Fruit fly (Drosophila melanogaster) whole organism, wandering third instar larva: Measurements from ENCODE around the gene FASN2.
A peak's percentile ranks its signal among the peaks of the same experiment; 100 is the strongest.

Source experiments
- Abd-B ChIP-seq: fragments of >200 bp; optimal IDR thresholded peaks from 2 replicates; lab custom pipeline; 2017; ENCODE audit warnings: missing biosample characterization, missing genetic modification characterization
- CG32264 ChIP-seq: fragments of 200-800 bp; sonication (Bioruptor generic); optimal IDR thresholded peaks from 2 replicates; lab custom pipeline; 2016; ENCODE audit warnings: missing biosample characterization, missing genetic modification characterization
- CG9705 ChIP-seq: fragments of 200-800 bp; sonication (Bioruptor generic); optimal IDR thresholded peaks from 2 replicates; lab custom pipeline; 2018; ENCODE audit warnings: missing biosample characterization, mild to moderate bottlenecking, missing genetic modification characterization
- CrebA ChIP-seq: fragments of 200-800 bp; sonication (Bioruptor generic); optimal IDR thresholded peaks from 2 replicates; lab custom pipeline; 2016; ENCODE audit warnings: missing biosample characterization, mild to moderate bottlenecking, missing genetic modification characterization, borderline replicate concordance
- Dfd ChIP-seq: fragments of >200 bp; optimal IDR thresholded peaks from 2 replicates; lab custom pipeline; 2017; ENCODE audit warnings: missing biosample characterization, missing genetic modification characterization
- Dif ChIP-seq: fragments of 200-275, 200-300 bp; sonication (Bioruptor generic); optimal IDR thresholded peaks from 2 replicates; lab custom pipeline; 2018; ENCODE audit warnings: missing biosample characterization, missing genetic modification characterization; ENCODE audit not compliant: partially characterized antibody
- GATAd ChIP-seq: sonication (Bioruptor generic); optimal IDR thresholded peaks from 2 replicates; lab custom pipeline; 2016; ENCODE audit warnings: missing biosample characterization, missing genetic modification characterization
- HLH106 ChIP-seq: fragments of 200-800 bp; optimal IDR thresholded peaks from 3 replicates; lab custom pipeline; 2019; ENCODE audit warnings: missing biosample characterization, mild to moderate bottlenecking, missing genetic modification characterization, moderate library complexity
- Hnf4 ChIP-seq: fragments of 200-800 bp; sonication (Bioruptor generic); optimal IDR thresholded peaks from 2 replicates; lab custom pipeline; 2016; ENCODE audit warnings: missing biosample characterization, mild to moderate bottlenecking, missing genetic modification characterization
- Hr78 ChIP-seq: fragments of >200 bp; optimal IDR thresholded peaks from 2 replicates; lab custom pipeline; 2017; ENCODE audit warnings: missing biosample characterization, missing genetic modification characterization
- Hr83 ChIP-seq: fragments of 200-300 bp; sonication (Bioruptor generic); optimal IDR thresholded peaks from 2 replicates; lab custom pipeline; 2016; ENCODE audit warnings: missing biosample characterization, mild to moderate bottlenecking, missing genetic modification characterization, moderate library complexity; ENCODE audit not compliant: poor library complexity, severe bottlenecking
- Jra ChIP-seq: sonication (Bioruptor generic); optimal IDR thresholded peaks from 2 replicates; lab custom pipeline; 2016; ENCODE audit warnings: missing biosample characterization, missing genetic modification characterization
- Mio ChIP-seq: sonication (Bioruptor generic); optimal IDR thresholded peaks from 2 replicates; lab custom pipeline; 2016; ENCODE audit warnings: missing biosample characterization, missing genetic modification characterization
- Myc ChIP-seq: fragments of >200 bp; optimal IDR thresholded peaks from 2 replicates; lab custom pipeline; 2017
- N ChIP-seq: fragments of >200 bp; optimal IDR thresholded peaks from 2 replicates; lab custom pipeline; 2018; ENCODE audit warnings: missing biosample characterization, missing external identifiers, missing genetic modification characterization
- OdsH ChIP-seq: fragments of 200-800 bp; sonication (Bioruptor generic); optimal IDR thresholded peaks from 2 replicates; lab custom pipeline; 2016; ENCODE audit warnings: missing biosample characterization, mild to moderate bottlenecking, missing genetic modification characterization
- Rel ChIP-seq, 2 experiments: fragments of 200-800 bp; sonication (Bioruptor generic) in 1 of 2; optimal IDR thresholded peaks; 2 replicates in 1 of 2; 3 replicates in 1 of 2; lab custom pipeline; 2016 to 2019; ENCODE audit warnings: mild to moderate bottlenecking in 2 of 2, missing biosample characterization in 2 of 2, missing genetic modification characterization in 2 of 2, moderate library complexity in 1 of 2
- Sp1 ChIP-seq: fragments of 200-800 bp; sonication (Bioruptor generic); optimal IDR thresholded peaks from 3 replicates; lab custom pipeline; 2019; ENCODE audit warnings: missing biosample characterization, mild to moderate bottlenecking, missing genetic modification characterization, moderate library complexity
- Vsx2 ChIP-seq: fragments of 200-300, 225-300 bp; sonication (Bioruptor generic); optimal IDR thresholded peaks from 2 replicates; lab custom pipeline; 2018; ENCODE audit warnings: missing biosample characterization, missing genetic modification characterization; ENCODE audit not compliant: partially characterized antibody
- br ChIP-seq: fragments of 200-800 bp; sonication (Bioruptor generic); optimal IDR thresholded peaks from 2 replicates; lab custom pipeline; 2016; ENCODE audit warnings: missing biosample characterization, missing genetic modification characterization
- brk ChIP-seq: fragments of 200-800 bp; sonication (Bioruptor generic); optimal IDR thresholded peaks from 2 replicates; lab custom pipeline; 2016; ENCODE audit warnings: missing biosample characterization, mild to moderate bottlenecking, missing genetic modification characterization
- dl ChIP-seq, 2 experiments: fragments of 175-275, 200-275 bp in 1 of 2; fragments of 200-275 bp in 1 of 2; sonication (Bioruptor generic); optimal IDR thresholded peaks; lab custom pipeline; 2018; ENCODE audit warnings: mild to moderate bottlenecking in 2 of 2, missing biosample characterization in 2 of 2, missing genetic modification characterization in 2 of 2, moderate library complexity in 2 of 2; ENCODE audit not compliant: partially characterized antibody in 2 of 2, insufficient read depth in 1 of 2
- dmrt93B ChIP-seq: fragments of 200-800 bp; sonication (Bioruptor generic); optimal IDR thresholded peaks from 2 replicates; lab custom pipeline; 2018; ENCODE audit warnings: missing biosample characterization, mild to moderate bottlenecking, missing genetic modification characterization
- dsf ChIP-seq: sonication (Bioruptor generic); optimal IDR thresholded peaks from 2 replicates; lab custom pipeline; 2016; ENCODE audit warnings: missing biosample characterization, missing genetic modification characterization, borderline replicate concordance
- ey ChIP-seq: fragments of 200-800 bp; sonication (Bioruptor generic); optimal IDR thresholded peaks from 2 replicates; lab custom pipeline; 2016; ENCODE audit warnings: missing biosample characterization, missing genetic modification characterization
- foxo ChIP-seq, 2 experiments: fragments of 200-800 bp; sonication (Bioruptor generic); optimal IDR thresholded peaks; 2 replicates in 1 of 2; 3 replicates in 1 of 2; lab custom pipeline; 2016 to 2017; ENCODE audit warnings: missing biosample characterization in 2 of 2, missing genetic modification characterization in 2 of 2
- fru ChIP-seq: fragments of 200-800 bp; sonication (Bioruptor generic); optimal IDR thresholded peaks from 3 replicates; lab custom pipeline; 2016; ENCODE audit warnings: missing biosample characterization, mild to moderate bottlenecking, missing genetic modification characterization
- h ChIP-seq: fragments of 200-800 bp; sonication (Bioruptor generic); optimal IDR thresholded peaks from 3 replicates; lab custom pipeline; 2016; ENCODE audit warnings: missing biosample characterization, mild to moderate bottlenecking, missing genetic modification characterization
- jim ChIP-seq: fragments of 175-275, 200-325 bp; sonication (Bioruptor generic); optimal IDR thresholded peaks from 2 replicates; lab custom pipeline; 2016; ENCODE audit warnings: missing biosample characterization, mild to moderate bottlenecking, missing genetic modification characterization
- lola ChIP-seq: fragments of >200 bp; optimal IDR thresholded peaks from 2 replicates; lab custom pipeline; 2017; ENCODE audit warnings: missing biosample characterization, missing genetic modification characterization
- pan ChIP-seq: fragments of >200 bp; optimal IDR thresholded peaks from 2 replicates; lab custom pipeline; 2017
- psq ChIP-seq: fragments of 200-800 bp; sonication (Bioruptor generic); optimal IDR thresholded peaks from 3 replicates; lab custom pipeline; 2017; ENCODE audit warnings: missing biosample characterization, mild to moderate bottlenecking, missing genetic modification characterization, moderate library complexity
- rgr ChIP-seq: fragments of 200-800 bp; sonication (Bioruptor generic); optimal IDR thresholded peaks from 3 replicates; lab custom pipeline; 2016; ENCODE audit warnings: missing biosample characterization, mild to moderate bottlenecking, missing genetic modification characterization
- sage ChIP-seq: fragments of 200-800 bp; sonication (Bioruptor generic); optimal IDR thresholded peaks from 2 replicates; lab custom pipeline; 2016; ENCODE audit warnings: missing biosample characterization, mild to moderate bottlenecking, missing genetic modification characterization
- sv ChIP-seq: fragments of 200-800 bp; sonication (Bioruptor generic); optimal IDR thresholded peaks from 3 replicates; lab custom pipeline; 2016; ENCODE audit warnings: missing biosample characterization, missing genetic modification characterization
- tai ChIP-seq: sonication (Bioruptor generic); optimal IDR thresholded peaks from 2 replicates; lab custom pipeline; 2016; ENCODE audit warnings: missing biosample characterization, missing genetic modification characterization
- usp ChIP-seq: fragments of >200 bp; optimal IDR thresholded peaks from 2 replicates; lab custom pipeline; 2017; ENCODE audit warnings: missing biosample characterization, missing genetic modification characterization
- woc ChIP-seq: sonication (Bioruptor generic); optimal IDR thresholded peaks from 2 replicates; lab custom pipeline; 2016; ENCODE audit warnings: missing biosample characterization, mild to moderate bottlenecking, missing genetic modification characterization

FASN2 gene

DNA sequence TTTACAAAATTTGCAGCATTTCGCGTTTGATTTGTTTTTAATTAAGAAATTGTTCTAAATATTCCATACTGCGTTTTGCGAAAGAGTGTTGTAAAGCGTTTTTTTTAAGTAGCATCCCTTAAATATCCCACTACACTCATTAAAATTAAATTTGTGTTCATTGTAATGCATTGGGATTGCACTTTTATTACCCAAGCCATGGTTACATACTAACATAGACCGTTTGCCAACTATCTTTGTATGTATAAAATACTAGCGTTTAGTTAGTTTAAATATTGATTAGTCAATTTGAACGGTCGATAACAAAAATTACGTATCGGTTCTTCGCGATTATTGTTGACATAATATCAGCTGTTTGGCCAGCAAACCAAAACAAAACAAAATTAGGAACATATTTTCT, 4.0 kb upstream of the FASN2 start, which contains the start of the genes cnir and CG17221:
TSS of gene cnir (minus strand) at position 39 of the 400 bp plus-strand sequence.
TSS of gene CG17221 (plus strand) at position 203 of the 400 bp plus-strand sequence.
- TF ChIP-seq HLH106 (tag; lab: Kevin White, UChicago) (peak; percentile 69), CrebA (GFP tag; lab: Kevin White, UChicago) (no peak), CG9705 (peak; percentile 66), Dif (GFP tag; lab: Kevin White, UChicago) (no peak), foxo (GFP tag; optimal IDR thresholded peaks at IDR 0.05; lab: Kevin White, UChicago) (peak in 1 of 2 experiments; percentile 82), dsf (GFP tag; lab: Kevin White, UChicago) (peak; percentile 87), woc (peak; percentile 41), Vsx2 (no peak), dl (GFP tag; optimal IDR thresholded peaks at IDR 0.05; lab: Kevin White, UChicago; ENCODE audit: insufficient read depth in 1 of 2, partially characterized antibody in 2 of 2) (no peak), Rel (GFP tag; optimal IDR thresholded peaks at IDR 0.05; lab: Kevin White, UChicago) (no peak), Rel (tag; optimal IDR thresholded peaks at IDR 0.05; lab: Kevin White, UChicago) (peak; percentile 39), psq (GFP tag; lab: Kevin White, UChicago) (peak; percentile 64), Sp1 (GFP tag; lab: Kevin White, UChicago) (peak; percentile 66), sage (GFP tag; lab: Kevin White, UChicago) (peak; percentile 59), CG32264 (GFP tag; lab: Kevin White, UChicago) (peak; percentile 60), sv (peak; percentile 45), h (GFP tag; lab: Kevin White, UChicago) (peak; percentile 85), Hr78 (no peak), OdsH (peak; percentile 69), Jra (GFP tag; lab: Kevin White, UChicago) (peak; percentile 86), Myc (peak; percentile 31), Hnf4 (GFP tag; lab: Kevin White, UChicago) (peak; percentile 91), Dfd (GFP tag; lab: Kevin White, UChicago) (no peak), brk (no peak), Abd-B (GFP tag; lab: Kevin White, UChicago) (no peak), dmrt93B (GFP tag; lab: Kevin White, UChicago) (no peak), rgr (peak; percentile 80), ey (GFP tag; lab: Kevin White, UChicago) (peak; percentile 73), pan (lab: Kevin White, UChicago) (no peak), lola (GFP tag; lab: Kevin White, UChicago) (no peak), GATAd (GFP tag; lab: Kevin White, UChicago) (peak; percentile 52), br (GFP tag; lab: Kevin White, UChicago) (peak; percentile 76), Mio (GFP tag; lab: Kevin White, UChicago) (no peak), Hr83 (GFP tag; lab: Kevin White, UChicago) (peak; percentile 84), N (no peak), tai (GFP tag; lab: Kevin White, UChicago) (no peak), fru (GFP tag; lab: Kevin White, UChicago) (peak; percentile 70), jim (GFP tag; lab: Kevin White, UChicago) (no peak), usp (no peak)

DNA sequence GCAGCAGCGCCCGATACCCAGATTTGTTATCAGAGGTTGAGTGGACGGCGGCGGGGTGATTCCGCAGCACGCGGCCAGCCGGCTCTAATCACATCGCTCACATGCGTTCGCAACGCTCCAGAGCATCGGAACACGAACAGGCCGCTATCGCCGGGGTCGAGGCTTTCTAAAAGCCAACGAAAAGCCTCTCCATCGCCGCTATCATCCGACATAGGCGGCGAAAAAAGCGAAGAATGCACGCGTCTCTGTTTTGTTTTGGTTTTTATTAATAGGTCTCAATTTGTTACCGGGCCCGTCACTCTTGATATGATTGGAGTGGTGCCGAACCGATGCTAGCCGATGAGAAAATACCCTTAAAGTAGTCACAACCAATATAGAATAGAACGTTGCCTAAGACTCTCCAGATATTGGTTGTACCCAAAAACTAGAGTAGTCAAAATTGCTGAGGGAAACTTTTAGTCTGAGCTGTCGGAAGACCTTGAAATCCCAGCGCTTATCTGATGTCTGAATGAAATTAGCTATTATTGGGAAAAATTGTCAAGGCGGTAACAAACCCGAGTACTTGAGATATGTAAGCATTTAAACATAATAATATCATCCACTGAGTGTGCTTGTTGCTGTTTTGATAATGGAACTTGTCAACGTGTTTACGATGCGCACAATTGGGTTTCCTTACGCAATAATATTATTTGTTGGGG, 1.7 kb upstream of the FASN2 start, which contains the start of gene CG17261:
TSS of gene CG17261 (plus strand) at position 634 of the 698 bp plus-strand sequence.
- no peak for TF ChIP-seq sv
- TF ChIP-seq Dif (GFP tag; lab: Kevin White, UChicago) = no peak
- TF ChIP-seq jim (GFP tag; lab: Kevin White, UChicago) = no peak
- peak; percentile 43 for TF ChIP-seq OdsH
- no peak for TF ChIP-seq brk
- no peak for TF ChIP-seq Dfd (GFP tag; lab: Kevin White, UChicago)
- TF ChIP-seq GATAd (GFP tag; lab: Kevin White, UChicago) = no peak
- no peak for TF ChIP-seq CG32264 (GFP tag; lab: Kevin White, UChicago)
- peak; percentile 51 for TF ChIP-seq br (GFP tag; lab: Kevin White, UChicago)
- no peak for TF ChIP-seq sage (GFP tag; lab: Kevin White, UChicago)
- no peak for TF ChIP-seq dl (GFP tag; optimal IDR thresholded peaks at IDR 0.05; lab: Kevin White, UChicago; ENCODE audit: insufficient read depth in 1 of 2, partially characterized antibody in 2 of 2)
- TF ChIP-seq foxo (GFP tag; optimal IDR thresholded peaks at IDR 0.05; lab: Kevin White, UChicago) = peak in 1 of 2 experiments; percentile 73
- TF ChIP-seq Hnf4 (GFP tag; lab: Kevin White, UChicago) = no peak
- TF ChIP-seq tai (GFP tag; lab: Kevin White, UChicago) = no peak
- no peak for TF ChIP-seq usp
- TF ChIP-seq Myc = no peak
- no peak for TF ChIP-seq Hr78
- peak; percentile 81 for TF ChIP-seq h (GFP tag; lab: Kevin White, UChicago)
- peak; percentile 24 for TF ChIP-seq rgr
- TF ChIP-seq psq (GFP tag; lab: Kevin White, UChicago) = peak; percentile 20
- TF ChIP-seq HLH106 (tag; lab: Kevin White, UChicago) = no peak
- TF ChIP-seq fru (GFP tag; lab: Kevin White, UChicago) = peak; percentile 49
- TF ChIP-seq Vsx2 = no peak
- TF ChIP-seq Rel (GFP tag; optimal IDR thresholded peaks at IDR 0.05; lab: Kevin White, UChicago) = no peak
- peak; percentile 73 for TF ChIP-seq Rel (tag; optimal IDR thresholded peaks at IDR 0.05; lab: Kevin White, UChicago)
- TF ChIP-seq Jra (GFP tag; lab: Kevin White, UChicago) = no peak
- TF ChIP-seq lola (GFP tag; lab: Kevin White, UChicago) = no peak
